Fruit fly (Drosophila melanogaster): ENCODE results near the gene C1GalTA.

DNA sequence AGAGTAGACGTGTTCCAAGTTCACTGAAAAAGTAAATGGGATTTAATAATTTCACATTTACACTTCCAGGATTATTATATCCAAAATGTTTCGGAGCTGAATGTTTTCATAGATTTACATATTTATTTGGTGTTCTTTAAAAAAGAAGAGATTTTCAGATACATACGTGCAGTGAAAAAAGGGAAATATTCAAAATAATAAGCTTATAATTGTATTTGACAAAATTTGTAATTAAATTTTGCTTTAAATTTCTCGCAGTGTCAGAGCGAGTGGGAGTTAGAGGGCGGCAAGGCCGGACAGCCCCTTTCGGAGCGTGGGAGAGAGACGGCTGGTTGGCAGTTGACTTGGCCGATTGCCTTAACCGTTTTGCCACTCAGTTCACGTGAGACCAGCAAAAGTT is 14.0 kb downstream of the C1GalTA start, which contains the start of gene Tsp29Fb:
- TF ChIP-seq woc (GFP tag; optimal IDR thresholded peaks at IDR 0.05) (peak; percentile 60), CG32264 (GFP tag; optimal IDR thresholded peaks at IDR 0.05) (peak; percentile 24), br (GFP tag; optimal IDR thresholded peaks at IDR 0.05) (peak; percentile 78), foxo (GFP tag; optimal IDR thresholded peaks at IDR 0.05) (peak in 1 of 2 experiments; percentile 87)

All from whole organism, wandering third instar larva.